Worm (Caenorhabditis elegans): Measurements from ENCODE around the gene K11H3.3.
A peak's percentile ranks its signal among the peaks of the same experiment; 100 is the strongest.

The K11H3.3 gene

ce11 chrIII:9853667-9854620, 2.3 kb downstream of the K11H3.3 start:
- TF ChIP-seq drap-1 (GFP tag; optimal IDR thresholded peaks at IDR 0.05) = no peak
- no peak for TF ChIP-seq flh-1 (GFP tag; optimal IDR thresholded peaks at IDR 0.05)
- peak; percentile 75 for TF ChIP-seq ceh-43 (GFP tag; optimal IDR thresholded peaks at IDR 0.05)
- TF ChIP-seq sptf-1 (tag; optimal IDR thresholded peaks at IDR 0.05) = peak; percentile 1

ce11 chrIII:9854960-9855359, 3.3 kb downstream of the K11H3.3 start:
- TF ChIP-seq ceh-43 (GFP tag; optimal IDR thresholded peaks at IDR 0.05) (no peak), mab-5 (tag; optimal IDR thresholded peaks at IDR 0.05) (no peak), nhr-76 (tag; optimal IDR thresholded peaks at IDR 0.05) (no peak), mep-1 (tag; optimal IDR thresholded peaks at IDR 0.05) (no peak), unc-39 (tag; optimal IDR thresholded peaks at IDR 0.05) (no peak), drap-1 (GFP tag; optimal IDR thresholded peaks at IDR 0.05) (no peak), lsy-2 (tag; optimal IDR thresholded peaks at IDR 0.05) (no peak), ztf-11 (tag; optimal IDR thresholded peaks at IDR 0.05) (no peak), ceh-83 (GFP tag; optimal IDR thresholded peaks at IDR 0.05) (no peak), unc-62 (GFP tag; optimal IDR thresholded peaks at IDR 0.05) (no peak), nhr-2 (tag; optimal IDR thresholded peaks at IDR 0.05) (no peak), M03D4.4 (tag; optimal IDR thresholded peaks at IDR 0.05) (no peak), nhr-237 (tag; optimal IDR thresholded peaks at IDR 0.05) (no peak), hlh-1 (tag; optimal IDR thresholded peaks at IDR 0.05) (no peak), bed-3 (GFP tag; optimal IDR thresholded peaks at IDR 0.05) (no peak)

ce11 chrIII:9857110-9857509, 5.5 kb downstream of the K11H3.3 start:
- TF ChIP-seq snpc-4 (tag; optimal IDR thresholded peaks at IDR 0.05) = no peak
- no peak for TF ChIP-seq M03D4.4 (tag; optimal IDR thresholded peaks at IDR 0.05)
- no peak for TF ChIP-seq drap-1 (GFP tag; optimal IDR thresholded peaks at IDR 0.05)
- no peak for TF ChIP-seq elt-3 (tag; optimal IDR thresholded peaks at IDR 0.05)
- no peak for TF ChIP-seq mep-1 (tag; optimal IDR thresholded peaks at IDR 0.05)
- no peak for TF ChIP-seq zip-8 (tag; optimal IDR thresholded peaks at IDR 0.05)
- TF ChIP-seq ham-2 (GFP tag; optimal IDR thresholded peaks at IDR 0.05) = no peak
- TF ChIP-seq unc-39 (tag; optimal IDR thresholded peaks at IDR 0.05) = no peak
- no peak for TF ChIP-seq hlh-1 (tag; optimal IDR thresholded peaks at IDR 0.05)
- no peak for TF ChIP-seq nhr-237 (tag; optimal IDR thresholded peaks at IDR 0.05)
- no peak for TF ChIP-seq elt-1 (tag; optimal IDR thresholded peaks at IDR 0.05; ENCODE audit: borderline replicate concordance, insufficient read depth)
- TF ChIP-seq unc-120 (tag; optimal IDR thresholded peaks at IDR 0.05; ENCODE audit: poor library complexity, severe bottlenecking) = no peak
- no peak for TF ChIP-seq nhr-12 (tag; optimal IDR thresholded peaks at IDR 0.05)
- TF ChIP-seq unc-62 (GFP tag; optimal IDR thresholded peaks at IDR 0.05) = no peak

ce11 chrIII:9858061-9858460, 6.4 kb downstream of the K11H3.3 start:
- peak; percentile 95 for TF ChIP-seq elt-1 (tag; optimal IDR thresholded peaks at IDR 0.05; ENCODE audit: borderline replicate concordance, insufficient read depth)
- no peak for TF ChIP-seq pha-4 (tag; optimal IDR thresholded peaks at IDR 0.05)

- TF ChIP-seq ham-2 (GFP tag; optimal IDR thresholded peaks at IDR 0.05) = no peak
- TF ChIP-seq snpc-4 (tag; optimal IDR thresholded peaks at IDR 0.05) = no peak
- no peak for TF ChIP-seq nhr-28 (tag; optimal IDR thresholded peaks at IDR 0.05)
- TF ChIP-seq sem-2 (GFP tag; optimal IDR thresholded peaks at IDR 0.05) = no peak
- no peak for TF ChIP-seq ceh-39 (tag; optimal IDR thresholded peaks at IDR 0.05)
- TF ChIP-seq hlh-1 (tag; optimal IDR thresholded peaks at IDR 0.05) = peak; percentile 48
- TF ChIP-seq nhr-2 (tag; optimal IDR thresholded peaks at IDR 0.05) = no peak
- TF ChIP-seq sptf-1 (tag; optimal IDR thresholded peaks at IDR 0.05) = no peak
- peak; percentile 53 for TF ChIP-seq unc-120 (tag; optimal IDR thresholded peaks at IDR 0.05; ENCODE audit: poor library complexity, severe bottlenecking)
- no peak for TF ChIP-seq lin-32 (GFP tag; optimal IDR thresholded peaks at IDR 0.05)
Observed at ce11 chrIII:9859133-9859775, 7.6 kb downstream of the K11H3.3 start, which contains the start of gene gpdh-2. TSS of gene gpdh-2 (minus strand) at chrIII:9859183.

All from whole organism, mixed stage, embryonic.